Worm (Caenorhabditis elegans) whole organism, L3 larva: ENCODE measurements around the gene dsc-4.

ENCODE experiments used
- ama-1 ChIP-seq: fragments of 150-350 bp; optimal IDR thresholded peaks from 2 replicates; lab custom pipeline; 2018
- ceh-82 ChIP-seq: fragments of 150-350 bp; optimal IDR thresholded peaks from 2 replicates; lab custom pipeline; 2014; ENCODE audit warnings: missing biosample characterization, missing genetic modification characterization
- ceh-9 ChIP-seq: sonication (generic microtip); optimal IDR thresholded peaks from 2 replicates; lab custom pipeline; 2018; ENCODE audit warnings: missing biosample characterization, missing genetic modification characterization
- elt-1 ChIP-seq: fragments of 150-350 bp; optimal IDR thresholded peaks from 2 replicates; lab custom pipeline; 2014; ENCODE audit warnings: missing biosample characterization, missing genetic modification characterization
- elt-3 ChIP-seq, 3 experiments: fragments of 150-350 bp in 1 of 3; sonication (generic microtip) in 2 of 3; optimal IDR thresholded peaks; 2 replicates in 2 of 3; 4 replicates in 1 of 3; lab custom pipeline; 2014 to 2017; ENCODE audit warnings: missing biosample characterization in 3 of 3, missing genetic modification characterization in 3 of 3
- eor-1 ChIP-seq, 2 experiments: fragments of 150-350 bp; optimal IDR thresholded peaks; 2 replicates each; lab custom pipeline; 2014 to 2018; ENCODE audit warnings: missing biosample characterization in 2 of 2, missing genetic modification characterization in 2 of 2
- mdl-1 ChIP-seq: fragments of 150-350 bp; optimal IDR thresholded peaks from 2 replicates; lab custom pipeline; 2014; ENCODE audit warnings: missing biosample characterization, missing genetic modification characterization
- nhr-12 ChIP-seq: fragments of 150-350 bp; optimal IDR thresholded peaks from 2 replicates; lab custom pipeline; 2014; ENCODE audit warnings: missing biosample characterization, missing genetic modification characterization
- nhr-237 ChIP-seq: fragments of 150-350 bp; optimal IDR thresholded peaks from 2 replicates; lab custom pipeline; 2014; ENCODE audit warnings: missing biosample characterization, missing genetic modification characterization
- pqm-1 ChIP-seq: fragments of 150-350 bp; optimal IDR thresholded peaks from 2 replicates; lab custom pipeline; 2017; ENCODE audit warnings: missing biosample characterization, missing genetic modification characterization, inconsistent platforms
- snpc-4 ChIP-seq: fragments of 150-350 bp; optimal IDR thresholded peaks from 2 replicates; lab custom pipeline; 2014; ENCODE audit warnings: missing biosample characterization, missing genetic modification characterization
- unc-39 ChIP-seq: sonication (generic microtip); optimal IDR thresholded peaks from 4 replicates; lab custom pipeline; 2017; ENCODE audit warnings: missing biosample characterization, missing genetic modification characterization
- zag-1 ChIP-seq: fragments of 150-350 bp; optimal IDR thresholded peaks from 2 replicates; lab custom pipeline; 2014; ENCODE audit warnings: missing biosample characterization, missing genetic modification characterization

DNA sequence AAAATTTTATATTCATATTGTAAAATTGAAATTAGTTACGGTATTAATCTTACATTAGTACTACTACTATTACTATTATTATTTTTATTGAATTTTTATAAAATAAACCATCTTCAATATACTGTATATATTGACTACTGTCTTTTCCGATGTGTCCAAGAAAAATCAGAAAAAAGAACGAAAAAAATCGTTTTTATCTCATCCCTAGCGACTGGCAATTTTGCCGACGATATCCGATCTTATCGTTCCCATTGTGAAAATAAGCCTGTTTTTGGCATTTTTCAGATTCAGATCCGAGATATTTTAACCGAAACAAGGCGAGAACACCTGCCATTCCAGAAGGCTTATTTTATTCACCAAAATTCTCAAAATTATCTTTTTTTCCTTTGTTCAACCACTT lies 10.2 kb upstream of the dsc-4 start, which contains the start of gene F18F11.4:
- TF ChIP-seq zag-1 (tag; lab: Kevin White, UChicago) = no peak
- TF ChIP-seq mdl-1 (tag; lab: Kevin White, UChicago) = no peak
- TF ChIP-seq elt-1 (tag; lab: Kevin White, UChicago) = no peak
- no peak for TF ChIP-seq unc-39
- TF ChIP-seq pqm-1 (tag; lab: Kevin White, UChicago) = no peak
- no peak for TF ChIP-seq ama-1 (lab: Kevin White, UChicago)
- no peak for TF ChIP-seq nhr-12 (tag; lab: Kevin White, UChicago)
- no peak for TF ChIP-seq snpc-4
- TF ChIP-seq elt-3 (tag; optimal IDR thresholded peaks at IDR 0.05; lab: Kevin White, UChicago) = no peak
- no peak for TF ChIP-seq eor-1 (tag; optimal IDR thresholded peaks at IDR 0.05; lab: Kevin White, UChicago)
- no peak for TF ChIP-seq ceh-82
- TF ChIP-seq nhr-237 (tag; lab: Kevin White, UChicago) = no peak
- TF ChIP-seq ceh-9 (tag; lab: Kevin White, UChicago) = no peak
